Fruit fly (Drosophila melanogaster) whole organism, embryonic: ENCODE results near the gene Tom.

Source experiments
- ATbp ChIP-seq: fragments of 200-800 bp; sonication (Bioruptor generic); optimal IDR thresholded peaks from 2 replicates; lab custom pipeline; 2017; ENCODE audit warnings: missing biosample characterization, mild to moderate bottlenecking, missing genetic modification characterization, missing genetic modification reagents
- Adf1 ChIP-seq: fragments of 200-800 bp; sonication (Bioruptor generic); IDR thresholded peaks from 2 replicates; pipeline ENCODE4 v1.3.6; 2022; ENCODE audit warnings: missing biosample characterization, missing genetic modification characterization
- Aef1 ChIP-seq: fragments of 200-800 bp; sonication (Bioruptor generic); IDR thresholded peaks from 3 replicates; pipeline ENCODE4 v1.3.6; 2022; ENCODE audit warnings: missing biosample characterization, missing genetic modification characterization
- B-H2 ChIP-seq: fragments of 200-800 bp; sonication (Bioruptor generic); optimal IDR thresholded peaks from 2 replicates; lab custom pipeline; 2018; ENCODE audit warnings: missing biosample characterization, mild to moderate bottlenecking, missing genetic modification characterization
- C15 ChIP-seq: fragments of 200-800 bp; sonication (Bioruptor generic); IDR thresholded peaks from 3 replicates; pipeline ENCODE4 v1.3.6; 2022; ENCODE audit warnings: missing biosample characterization, missing genetic modification characterization
- CG1024 ChIP-seq: fragments of 200-800 bp; sonication (Bioruptor generic); IDR thresholded peaks from 2 replicates; pipeline ENCODE4 v1.3.6; 2022; ENCODE audit warnings: missing biosample characterization, missing genetic modification characterization
- CG10366 ChIP-seq: fragments of 200-800 bp; sonication (Bioruptor generic); IDR thresholded peaks from 2 replicates; pipeline ENCODE4 v1.3.6; 2022; ENCODE audit warnings: missing biosample characterization, missing genetic modification characterization
- CG11085 ChIP-seq: fragments of 200-800 bp; sonication (Bioruptor generic); IDR thresholded peaks from 2 replicates; pipeline ENCODE4 v1.3.6; 2022; ENCODE audit warnings: missing biosample characterization, missing genetic modification characterization
- CG12769 ChIP-seq: fragments of 200-800 bp; sonication (Bioruptor generic); optimal IDR thresholded peaks from 2 replicates; lab custom pipeline; 2019; ENCODE audit warnings: missing biosample characterization, mild to moderate bottlenecking, missing genetic modification characterization, moderate library complexity
- CG13296 ChIP-seq: fragments of 200-800 bp; sonication (Bioruptor generic); optimal IDR thresholded peaks from 3 replicates; lab custom pipeline; 2018; ENCODE audit warnings: missing biosample characterization, mild to moderate bottlenecking, missing genetic modification characterization
- CG13424 ChIP-seq: fragments of 200-800 bp; sonication (Bioruptor generic); optimal IDR thresholded peaks from 2 replicates; lab custom pipeline; 2019; ENCODE audit warnings: missing biosample characterization, mild to moderate bottlenecking, missing genetic modification characterization, moderate library complexity
- CG14050 ChIP-seq: fragments of 200-800 bp; sonication (Bioruptor generic); IDR thresholded peaks from 3 replicates; pipeline ENCODE4 v1.3.6; 2022; ENCODE audit warnings: missing biosample characterization, missing genetic modification characterization
- CG15269 ChIP-seq: fragments of 200-800 bp; sonication (Bioruptor generic); optimal IDR thresholded peaks from 2 replicates; lab custom pipeline; 2018; ENCODE audit warnings: missing biosample characterization, mild to moderate bottlenecking, missing genetic modification characterization, moderate library complexity
- CG18599 ChIP-seq: fragments of 200-800 bp; sonication (Bioruptor generic); optimal IDR thresholded peaks from 3 replicates; lab custom pipeline; 2017; ENCODE audit warnings: missing biosample characterization, missing genetic modification characterization, mild to moderate bottlenecking, moderate library complexity, missing genetic modification reagents
- CG2202 ChIP-seq: fragments of 200-800 bp; sonication (Bioruptor generic); optimal IDR thresholded peaks from 2 replicates; lab custom pipeline; 2018; ENCODE audit warnings: missing biosample characterization, mild to moderate bottlenecking, missing genetic modification characterization
- CG2678 ChIP-seq: fragments of 200-800 bp; sonication (Bioruptor generic); optimal IDR thresholded peaks from 3 replicates; lab custom pipeline; 2019; ENCODE audit warnings: missing biosample characterization, mild to moderate bottlenecking, missing genetic modification characterization, moderate library complexity
- CG3281 ChIP-seq: fragments of 200-800 bp; sonication (Bioruptor generic); optimal IDR thresholded peaks from 3 replicates; lab custom pipeline; 2017; ENCODE audit warnings: missing biosample characterization, mild to moderate bottlenecking, missing genetic modification characterization
- CG3995 ChIP-seq: fragments of 200-800 bp; sonication (Bioruptor generic); optimal IDR thresholded peaks from 3 replicates; lab custom pipeline; 2016; ENCODE audit warnings: missing biosample characterization, missing genetic modification characterization
- CG8290 ChIP-seq, 3 experiments: fragments of 200-800 bp; sonication (Bioruptor generic); optimal IDR thresholded peaks; 2 replicates each; lab custom pipeline; 2016 to 2019; ENCODE audit warnings: missing biosample characterization in 3 of 3, missing genetic modification characterization in 3 of 3, mild to moderate bottlenecking in 2 of 3, moderate library complexity in 1 of 3
- CTCF ChIP-seq: fragments of 200-800 bp; sonication (Bioruptor generic); optimal IDR thresholded peaks from 2 replicates; lab custom pipeline; 2017; ENCODE audit warnings: missing biosample characterization, mild to moderate bottlenecking, missing genetic modification characterization, moderate library complexity
- Dbx ChIP-seq: fragments of 200-800 bp; sonication (Bioruptor generic); IDR thresholded peaks from 3 replicates; pipeline ENCODE4 v1.3.6; 2022; ENCODE audit warnings: missing biosample characterization, missing genetic modification characterization
- Deaf1 ChIP-seq: fragments of 200-800 bp; optimal IDR thresholded peaks from 3 replicates; lab custom pipeline; 2019; ENCODE audit warnings: missing biosample characterization, mild to moderate bottlenecking, missing genetic modification characterization, moderate library complexity
- Drgx ChIP-seq: fragments of 200-800 bp; sonication (Bioruptor generic); IDR thresholded peaks from 2 replicates; pipeline ENCODE4 v1.3.6; 2022; ENCODE audit warnings: missing biosample characterization, missing genetic modification characterization
- E2f2 ChIP-seq: fragments of 200-800 bp; sonication (Bioruptor generic); IDR thresholded peaks from 2 replicates; pipeline ENCODE4 v1.3.6; 2022; ENCODE audit warnings: missing biosample characterization, missing genetic modification characterization
- HmgZ ChIP-seq: fragments of 200-800 bp; sonication (Bioruptor generic); optimal IDR thresholded peaks from 2 replicates; lab custom pipeline; 2018; ENCODE audit warnings: missing biosample characterization, mild to moderate bottlenecking, missing genetic modification characterization
- Hr51 ChIP-seq, 2 experiments: fragments of 200-800 bp; sonication (Bioruptor generic); optimal IDR thresholded peaks; 2 replicates in 1 of 2; 3 replicates in 1 of 2; lab custom pipeline; 2016 to 2018; ENCODE audit warnings: missing biosample characterization in 2 of 2, missing genetic modification characterization in 2 of 2, mild to moderate bottlenecking in 1 of 2, moderate library complexity in 1 of 2
- Meics ChIP-seq: fragments of 200-800 bp; sonication (Bioruptor generic); optimal IDR thresholded peaks from 2 replicates; lab custom pipeline; 2017; ENCODE audit warnings: missing biosample characterization, mild to moderate bottlenecking, missing genetic modification characterization
- PHDP ChIP-seq: fragments of 200-800 bp; sonication (Bioruptor generic); optimal IDR thresholded peaks from 3 replicates; lab custom pipeline; 2018; ENCODE audit warnings: missing biosample characterization, mild to moderate bottlenecking, missing genetic modification characterization, moderate library complexity
- Pdp1 ChIP-seq, 2 experiments: fragments of 200-800 bp; sonication (Bioruptor generic); optimal IDR thresholded peaks; 3 replicates each; lab custom pipeline; 2016; ENCODE audit warnings: missing biosample characterization in 2 of 2, missing genetic modification characterization in 2 of 2, mild to moderate bottlenecking in 1 of 2, moderate library complexity in 1 of 2
- Poxn ChIP-seq: fragments of 200-800 bp; sonication (Bioruptor generic); IDR thresholded peaks from 2 replicates; pipeline ENCODE4 v1.3.6; 2022; ENCODE audit warnings: missing biosample characterization, missing genetic modification characterization
- Ravus ChIP-seq: fragments of 200-800 bp; sonication (Bioruptor generic); IDR thresholded peaks from 2 replicates; pipeline ENCODE4 v1.3.6; 2022; ENCODE audit warnings: missing biosample characterization, missing genetic modification characterization
- Taf1 ChIP-seq: fragments of 200-800 bp; sonication (Bioruptor generic); IDR thresholded peaks from 2 replicates; pipeline ENCODE4 v1.3.6; 2022; ENCODE audit warnings: missing biosample characterization, missing genetic modification characterization
- Usf ChIP-seq: fragments of 200-800 bp; sonication (Bioruptor generic); optimal IDR thresholded peaks from 2 replicates; lab custom pipeline; 2017; ENCODE audit warnings: missing genotype, missing biosample characterization, missing genetic modification characterization
- crol ChIP-seq: fragments of 200-800 bp; sonication (Bioruptor generic); IDR thresholded peaks from 2 replicates; pipeline ENCODE4 v1.3.6; 2022; ENCODE audit warnings: missing biosample characterization, missing genetic modification characterization
- en ChIP-seq: fragments of 200-800 bp; sonication (Bioruptor generic); optimal IDR thresholded peaks from 2 replicates; lab custom pipeline; 2016; ENCODE audit warnings: missing biosample characterization, missing genetic modification characterization
- esg ChIP-seq: fragments of 200-800 bp; sonication (Bioruptor generic); conservative IDR thresholded peaks from 2 replicates; pipeline ENCODE4 v1.3.6; 2022; ENCODE audit warnings: missing biosample characterization, missing genetic modification characterization
- exex ChIP-seq: fragments of 200-800 bp; sonication (Bioruptor generic); optimal IDR thresholded peaks from 4 replicates; lab custom pipeline; 2018; ENCODE audit warnings: missing biosample characterization, mild to moderate bottlenecking, missing genetic modification characterization, moderate library complexity
- fd64A ChIP-seq: fragments of 200-800 bp; sonication (Bioruptor generic); optimal IDR thresholded peaks from 3 replicates; lab custom pipeline; 2018; ENCODE audit warnings: missing biosample characterization, mild to moderate bottlenecking, missing genetic modification characterization
- kah ChIP-seq: fragments of 200-800 bp; sonication (Bioruptor generic); optimal IDR thresholded peaks from 2 replicates; lab custom pipeline; 2018; ENCODE audit warnings: missing biosample characterization, mild to moderate bottlenecking, missing genetic modification characterization
- kay ChIP-seq: fragments of 200-800 bp; sonication (Bioruptor generic); optimal IDR thresholded peaks from 2 replicates; lab custom pipeline; 2016; ENCODE audit warnings: missing biosample characterization, missing genetic modification characterization
- klu ChIP-seq: fragments of 200-800 bp; sonication (Bioruptor generic); IDR thresholded peaks from 2 replicates; pipeline ENCODE4 v1.3.6; 2022; ENCODE audit warnings: missing biosample characterization, missing genetic modification characterization
- lab ChIP-seq: fragments of 200-800 bp; sonication (Bioruptor generic); optimal IDR thresholded peaks from 3 replicates; lab custom pipeline; 2017; ENCODE audit warnings: missing biosample characterization, missing genetic modification characterization, mild to moderate bottlenecking, moderate library complexity, missing genetic modification reagents
- lmd ChIP-seq: fragments of 200-800 bp; sonication (Bioruptor generic); IDR thresholded peaks from 2 replicates; pipeline ENCODE4 v1.3.6; 2022; ENCODE audit warnings: missing biosample characterization, missing genetic modification characterization
- nom ChIP-seq: fragments of 200-800 bp; sonication (Bioruptor generic); optimal IDR thresholded peaks from 2 replicates; lab custom pipeline; 2017; ENCODE audit warnings: missing biosample characterization, missing genetic modification characterization, mild to moderate bottlenecking, moderate library complexity, missing genetic modification reagents
- p53 ChIP-seq: fragments of 200-800 bp; sonication (Bioruptor generic); optimal IDR thresholded peaks from 2 replicates; lab custom pipeline; 2016; ENCODE audit warnings: missing biosample characterization, missing genetic modification characterization
- pita ChIP-seq: fragments of 200-800 bp; sonication (Bioruptor generic); optimal IDR thresholded peaks from 2 replicates; lab custom pipeline; 2017; ENCODE audit warnings: missing biosample characterization, mild to moderate bottlenecking, missing genetic modification characterization
- psq ChIP-seq: fragments of 200-800 bp; sonication (Bioruptor generic); optimal IDR thresholded peaks from 2 replicates; lab custom pipeline; 2017; ENCODE audit warnings: missing biosample characterization, missing genetic modification characterization
- row ChIP-seq: fragments of 200-800 bp; sonication (Bioruptor generic); IDR thresholded peaks from 3 replicates; pipeline ENCODE4 v1.3.6; 2022; ENCODE audit warnings: missing biosample characterization, missing genetic modification characterization
- sima ChIP-seq: fragments of 200-800 bp; sonication (Bioruptor generic); optimal IDR thresholded peaks from 2 replicates; lab custom pipeline; 2016; ENCODE audit warnings: missing biosample characterization, missing genetic modification characterization
- sug ChIP-seq: fragments of 200-800 bp; optimal IDR thresholded peaks from 2 replicates; lab custom pipeline; 2019; ENCODE audit warnings: missing biosample characterization, mild to moderate bottlenecking, missing genetic modification characterization, moderate library complexity
- wor ChIP-seq: fragments of 200-800 bp; sonication (Bioruptor generic); IDR thresholded peaks from 2 replicates; pipeline ENCODE4 v1.3.6; 2022; ENCODE audit warnings: missing biosample characterization, missing genetic modification characterization

Tom gene

dm6 chr3L:14992025-14992424 is 22.9 kb downstream of the Tom start, which contains the start of gene Zip71B (continued):
- TF ChIP-seq kay (GFP tag; lab: Kevin White, UChicago) (peak; percentile 25), Hr51 (GFP tag; optimal IDR thresholded peaks at IDR 0.05; lab: Kevin White, UChicago) (no peak), Ravus (no peak), CG14050 (no peak), CG12769 (tag; lab: Kevin White, UChicago) (no peak), crol (GFP tag; lab: Robert Waterston, UW) (peak; percentile 11; the same call in 1 of the 2 replicates), Poxn (GFP tag; lab: Robert Waterston, UW) (no peak), E2f2 (GFP tag; lab: Robert Waterston, UW) (peak; percentile 72), pita (GFP tag; lab: Kevin White, UChicago) (no peak), CG8290 (GFP tag; optimal IDR thresholded peaks at IDR 0.05; lab: Kevin White, UChicago) (no peak), CG8290 (tag; optimal IDR thresholded peaks at IDR 0.05; lab: Kevin White, UChicago) (no peak), CG1024 (GFP tag; lab: Robert Waterston, UW) (no peak), Deaf1 (tag; lab: Kevin White, UChicago) (peak; percentile 61), CTCF (peak; percentile 17), nom (GFP tag; lab: Kevin White, UChicago) (no peak), p53 (GFP tag; lab: Kevin White, UChicago) (no peak)

- peak; percentile 46 for TF ChIP-seq CG2678
- no peak for TF ChIP-seq kah (GFP tag; lab: Kevin White, UChicago)
- TF ChIP-seq CG12769 (tag; lab: Kevin White, UChicago) = no peak
- no peak for TF ChIP-seq crol (GFP tag; lab: Robert Waterston, UW)
- no peak for TF ChIP-seq psq (GFP tag; lab: Kevin White, UChicago)
- no peak for TF ChIP-seq CG2202 (tag; lab: Kevin White, UChicago)
- no peak for TF ChIP-seq CG15269
- TF ChIP-seq fd64A (GFP tag; lab: Kevin White, UChicago) = peak; percentile 16
- no peak for TF ChIP-seq CG3995 (GFP tag; lab: Kevin White, UChicago)
- TF ChIP-seq row (GFP tag; lab: Robert Waterston, UW) = no peak
- peak; percentile 6 for TF ChIP-seq exex (tag; lab: Kevin White, UChicago)
- no peak for TF ChIP-seq sima (GFP tag; lab: Kevin White, UChicago)
- no peak for TF ChIP-seq C15 (GFP tag; lab: Robert Waterston, UW)
- peak; percentile 35 for TF ChIP-seq sug
- no peak for TF ChIP-seq Aef1 (GFP tag; lab: Robert Waterston, UW)
- TF ChIP-seq Meics (GFP tag; lab: Kevin White, UChicago) = peak; percentile 20
- TF ChIP-seq wor (GFP tag; lab: Robert Waterston, UW) = no peak
- peak; percentile 59 for TF ChIP-seq CG13296 (GFP tag; lab: Kevin White, UChicago)
- no peak for TF ChIP-seq Adf1 (GFP tag; lab: Robert Waterston, UW)
- peak; percentile 20 for TF ChIP-seq HmgZ
- no peak for TF ChIP-seq lmd
- TF ChIP-seq Taf1 (GFP tag; lab: Robert Waterston, UW) = no peak
- no peak for TF ChIP-seq klu (GFP tag; lab: Robert Waterston, UW)
- no peak for TF ChIP-seq Pdp1 (GFP tag; optimal IDR thresholded peaks at IDR 0.05; lab: Kevin White, UChicago)
- no peak for TF ChIP-seq CG10366 (GFP tag; lab: Robert Waterston, UW)
- TF ChIP-seq CG13424 (tag; lab: Kevin White, UChicago) = no peak
- no peak for TF ChIP-seq Usf
- no peak for TF ChIP-seq Dbx (GFP tag; lab: Robert Waterston, UW)
- TF ChIP-seq esg (GFP tag; lab: Robert Waterston, UW) = no peak
- peak; percentile 0 for TF ChIP-seq ATbp (GFP tag; lab: Kevin White, UChicago)
- TF ChIP-seq CG11085 (GFP tag; lab: Robert Waterston, UW) = no peak
- TF ChIP-seq CG18599 (GFP tag; lab: Kevin White, UChicago) = no peak
- TF ChIP-seq en (GFP tag; lab: Kevin White, UChicago) = no peak
- TF ChIP-seq B-H2 (GFP tag; lab: Kevin White, UChicago) = peak; percentile 6
- no peak for TF ChIP-seq Drgx
- peak; percentile 33 for TF ChIP-seq lab
- TF ChIP-seq CG3281 (GFP tag; lab: Kevin White, UChicago) = peak; percentile 24
- TF ChIP-seq PHDP (tag; lab: Kevin White, UChicago) = peak; percentile 34
These were observed 23.7 kb downstream of the Tom start for dm6 chr3L:14992807-14993206.
